Worm (Caenorhabditis elegans): ENCODE measurements around the gene srh-298.

ce11 chrV:17793986-17794385, 24.7 kb upstream of the srh-298 start, which contains the start of gene srh-289:
- TF ChIP-seq flt-1 (GFP tag; IDR thresholded peaks at IDR 0.05), result no peak
- TF ChIP-seq ama-1 (optimal IDR thresholded peaks at IDR 0.05), result no peak
- no peak for TF ChIP-seq ceh-36 (tag; optimal IDR thresholded peaks at IDR 0.05)
- no peak for TF ChIP-seq pes-1 (GFP tag; IDR thresholded peaks at IDR 0.05)
